Worm (Caenorhabditis elegans): Measurements from ENCODE around the gene kvs-3.

kvs-3 gene

ce11 chrV:9343629-9344624 lies 25.8 kb downstream of the kvs-3 start, which contains the start of gene tos-1 (continued):
- no peak for TF ChIP-seq skn-1 (tag; optimal IDR thresholded peaks at IDR 0.05)
- peak; percentile 98 to 99 for TF ChIP-seq mdl-1 (tag; optimal IDR thresholded peaks at IDR 0.05)
- peak; percentile 99 for TF ChIP-seq F13H6.1 (tag; optimal IDR thresholded peaks at IDR 0.05)
- peak; percentile 59 for TF ChIP-seq lin-39 (tag; optimal IDR thresholded peaks at IDR 0.05)
- TF ChIP-seq nhr-77 (tag; optimal IDR thresholded peaks at IDR 0.05): peak; percentile 88
- TF ChIP-seq nhr-21 (tag; optimal IDR thresholded peaks at IDR 0.05): peak; percentile 98
- no peak for TF ChIP-seq alr-1 (tag; optimal IDR thresholded peaks at IDR 0.05)
- TF ChIP-seq unc-62 (GFP tag; optimal IDR thresholded peaks at IDR 0.05): peak; percentile 74
- TF ChIP-seq Y55F3AM.14 (GFP tag; optimal IDR thresholded peaks at IDR 0.05): peak; percentile 98
- peak; percentile 86 for TF ChIP-seq nhr-10 (tag; optimal IDR thresholded peaks at IDR 0.05)
- peak; percentile 71 for TF ChIP-seq nhr-237 (tag; optimal IDR thresholded peaks at IDR 0.05)
- peak; percentile 99 for TF ChIP-seq ama-1 (optimal IDR thresholded peaks at IDR 0.05)
- TF ChIP-seq nhr-25 (tag; optimal IDR thresholded peaks at IDR 0.05): peak; percentile 98
- TF ChIP-seq peb-1 (tag; optimal IDR thresholded peaks at IDR 0.05): no peak
- TF ChIP-seq sem-4 (tag; optimal IDR thresholded peaks at IDR 0.05): peak; percentile 96
- peak; percentile 93 for TF ChIP-seq lin-13 (GFP tag; optimal IDR thresholded peaks at IDR 0.05)
- no peak for TF ChIP-seq nhr-12 (tag; optimal IDR thresholded peaks at IDR 0.05)
- peak; percentile 30 for TF ChIP-seq nhr-23 (tag; optimal IDR thresholded peaks at IDR 0.05)
- TF ChIP-seq aly-2 (tag; optimal IDR thresholded peaks at IDR 0.05): peak; percentile 43
- TF ChIP-seq sma-9 (GFP tag; optimal IDR thresholded peaks at IDR 0.05): peak; percentile 90
- TF ChIP-seq sma-9 (tag; optimal IDR thresholded peaks at IDR 0.05): no peak
- TF ChIP-seq lin-11 (tag; optimal IDR thresholded peaks at IDR 0.05): peak; percentile 74
- TF ChIP-seq zag-1 (tag; optimal IDR thresholded peaks at IDR 0.05): peak; percentile 94

- TF ChIP-seq nhr-11 (tag; optimal IDR thresholded peaks at IDR 0.05): no peak
- TF ChIP-seq nhr-237 (tag; optimal IDR thresholded peaks at IDR 0.05): no peak
- TF ChIP-seq elt-1 (tag; optimal IDR thresholded peaks at IDR 0.05): no peak
- peak in 1 of 2 experiments; percentile 80 for TF ChIP-seq lsy-2 (tag; optimal IDR thresholded peaks at IDR 0.05)
- no peak for TF ChIP-seq mab-5 (tag; optimal IDR thresholded peaks at IDR 0.05)
- TF ChIP-seq dmd-4 (tag; optimal IDR thresholded peaks at IDR 0.05): no peak
- TF ChIP-seq nhr-77 (tag; optimal IDR thresholded peaks at IDR 0.05): no peak
- TF ChIP-seq ztf-1 (GFP tag; conservative IDR thresholded peaks at IDR 0.05): no peak
- peak; percentile 53 for TF ChIP-seq crh-2 (tag; optimal IDR thresholded peaks at IDR 0.05)
- no peak for TF ChIP-seq ztf-11 (tag; optimal IDR thresholded peaks at IDR 0.05)
- peak; percentile 83 for TF ChIP-seq C34F6.9 (tag; optimal IDR thresholded peaks at IDR 0.05)
- no peak for TF ChIP-seq nhr-10 (tag; optimal IDR thresholded peaks at IDR 0.05)
- no peak for TF ChIP-seq F13H6.1 (tag; optimal IDR thresholded peaks at IDR 0.05)
- TF ChIP-seq Y55F3AM.14 (GFP tag; optimal IDR thresholded peaks at IDR 0.05): no peak
- no peak for TF ChIP-seq lin-11 (tag; optimal IDR thresholded peaks at IDR 0.05)
- TF ChIP-seq R02D3.7 (tag; optimal IDR thresholded peaks at IDR 0.05): peak; percentile 88
- no peak for TF ChIP-seq nhr-25 (tag; optimal IDR thresholded peaks at IDR 0.05)
- peak; percentile 95 for TF ChIP-seq gmeb-1 (tag; optimal IDR thresholded peaks at IDR 0.05)
- TF ChIP-seq unc-55 (GFP tag; optimal IDR thresholded peaks at IDR 0.05): peak; percentile 94
- TF ChIP-seq nhr-23 (tag; optimal IDR thresholded peaks at IDR 0.05): no peak
- TF ChIP-seq zag-1 (tag; optimal IDR thresholded peaks at IDR 0.05): no peak
- TF ChIP-seq nhr-6 (tag; optimal IDR thresholded peaks at IDR 0.05): peak; percentile 29
- TF ChIP-seq mdl-1 (tag; optimal IDR thresholded peaks at IDR 0.05): no peak
- no peak for TF ChIP-seq mbf-1 (tag; optimal IDR thresholded peaks at IDR 0.05)
- TF ChIP-seq ama-1 (optimal IDR thresholded peaks at IDR 0.05): peak; percentile 64
- no peak for TF ChIP-seq blmp-1 (tag; optimal IDR thresholded peaks at IDR 0.05; ENCODE audit: insufficient read depth)
- TF ChIP-seq nhr-21 (tag; optimal IDR thresholded peaks at IDR 0.05): peak; percentile 57
- no peak for TF ChIP-seq unc-39 (tag; optimal IDR thresholded peaks at IDR 0.05)
- no peak for TF ChIP-seq nhr-12 (tag; optimal IDR thresholded peaks at IDR 0.05)
- TF ChIP-seq skn-1 (tag; optimal IDR thresholded peaks at IDR 0.05): no peak
- TF ChIP-seq aly-2 (tag; optimal IDR thresholded peaks at IDR 0.05): no peak
- TF ChIP-seq lin-13 (GFP tag; optimal IDR thresholded peaks at IDR 0.05): peak; percentile 26
- no peak for TF ChIP-seq ZK546.5 (tag; optimal IDR thresholded peaks at IDR 0.05)
- TF ChIP-seq sem-4 (tag; optimal IDR thresholded peaks at IDR 0.05): no peak
- TF ChIP-seq nhr-129 (tag; optimal IDR thresholded peaks at IDR 0.05): peak; percentile 79
- TF ChIP-seq ztf-4 (tag; optimal IDR thresholded peaks at IDR 0.05): no peak
- TF ChIP-seq fos-1 (tag; optimal IDR thresholded peaks at IDR 0.05): peak; percentile 7
- no peak for TF ChIP-seq alr-1 (tag; optimal IDR thresholded peaks at IDR 0.05)
- no peak for TF ChIP-seq lin-39 (tag; optimal IDR thresholded peaks at IDR 0.05)
- TF ChIP-seq ceh-82 (tag; optimal IDR thresholded peaks at IDR 0.05): no peak
- TF ChIP-seq egl-27 (tag; optimal IDR thresholded peaks at IDR 0.05): peak; percentile 29
- TF ChIP-seq ceh-16 (tag; optimal IDR thresholded peaks at IDR 0.05): no peak
- peak; percentile 18 for TF ChIP-seq sma-9 (GFP tag; optimal IDR thresholded peaks at IDR 0.05)
- TF ChIP-seq sma-9 (tag; optimal IDR thresholded peaks at IDR 0.05): no peak
- no peak for TF ChIP-seq elt-3 (tag; optimal IDR thresholded peaks at IDR 0.05)
- peak; percentile 36 for TF ChIP-seq sma-3 (GFP tag; optimal IDR thresholded peaks at IDR 0.05)
Observed at ce11 chrV:9346804-9347203, 28.7 kb downstream of the kvs-3 start, which contains the start of the genes K07B1.7 and try-5. TSS of gene K07B1.7 (minus strand) at chrV:9346962. TSS of gene try-5 (plus strand) at chrV:9347044.
